Worm (Caenorhabditis elegans) whole organism, L1 larva: Measurements from ENCODE around the gene srsx-28.

Source experiments
- C04F5.9 ChIP-seq: sonication (generic microtip); optimal IDR thresholded peaks from 2 replicates; lab custom pipeline; 2016; ENCODE audit warnings: missing genetic modification characterization, missing compliant biosample characterization
- C16A3.4 ChIP-seq: fragments of 150-350 bp; optimal IDR thresholded peaks from 2 replicates; lab custom pipeline; 2014; ENCODE audit warnings: missing biosample characterization, missing genetic modification characterization
- C34B4.2 ChIP-seq: sonication (generic microtip); optimal IDR thresholded peaks from 2 replicates; lab custom pipeline; 2017; ENCODE audit warnings: mild to moderate bottlenecking, missing genetic modification characterization, missing compliant biosample characterization
- aha-1 ChIP-seq: fragments of 150-350 bp; optimal IDR thresholded peaks from 2 replicates; lab custom pipeline; 2014; ENCODE audit warnings: missing biosample characterization, missing genetic modification characterization
- alr-1 ChIP-seq: fragments of 200-800 bp; sonication (Bioruptor generic); optimal IDR thresholded peaks from 2 replicates; lab custom pipeline; 2018; ENCODE audit warnings: borderline replicate concordance, mild to moderate bottlenecking, missing genetic modification characterization, missing compliant biosample characterization
- ceh-88 ChIP-seq: fragments of 200-800 bp; sonication (Bioruptor generic); IDR thresholded peaks from 2 replicates; pipeline ENCODE4 v1.3.6; 2022; ENCODE audit warnings: missing genetic modification characterization, missing compliant biosample characterization
- ceh-90 ChIP-seq: sonication (generic microtip); optimal IDR thresholded peaks from 2 replicates; lab custom pipeline; 2016; ENCODE audit warnings: missing genetic modification characterization, missing compliant biosample characterization
- efl-1 ChIP-seq, 4 experiments: fragments of 150-350 bp; optimal IDR thresholded peaks in 3 of 4; peaks in 1 of 4; 1 replicate in 1 of 4; 2 replicates in 3 of 4; lab custom pipeline; 2014; ENCODE audit warnings: missing biosample characterization in 2 of 4, missing genetic modification characterization in 2 of 4, missing genetic modification reagents in 2 of 4
- efl-3 ChIP-seq: fragments of 200-800 bp; sonication (Bioruptor generic); optimal IDR thresholded peaks from 2 replicates; lab custom pipeline; 2018; ENCODE audit warnings: mild to moderate bottlenecking, missing genetic modification characterization, missing compliant biosample characterization
- egl-27 ChIP-seq, 2 experiments: fragments of 150-350 bp in 1 of 2; sonication (generic microtip); optimal IDR thresholded peaks; 3 replicates each; lab custom pipeline; 2017 to 2018; ENCODE audit warnings: missing biosample characterization in 2 of 2, missing genetic modification characterization in 2 of 2, missing genetic modification reagents in 2 of 2
- elt-2 ChIP-seq: sonication (generic microtip); optimal IDR thresholded peaks from 2 replicates; lab custom pipeline; 2016; ENCODE audit warnings: missing genetic modification characterization, mild to moderate bottlenecking, inconsistent platforms, missing compliant biosample characterization, missing genetic modification reagents
- elt-3 ChIP-seq, 6 experiments: fragments of 150-350 bp in 1 of 6; sonication (generic microtip); optimal IDR thresholded peaks; 2 replicates each; lab custom pipeline; 2017 to 2018; ENCODE audit warnings: missing biosample characterization in 6 of 6, missing genetic modification characterization in 6 of 6, inconsistent platforms in 1 of 6
- fkh-8 ChIP-seq: sonication (generic microtip); optimal IDR thresholded peaks from 2 replicates; lab custom pipeline; 2016; ENCODE audit warnings: mild to moderate bottlenecking, missing genetic modification characterization, missing compliant biosample characterization
- fos-1 ChIP-seq: fragments of 150-350 bp; optimal IDR thresholded peaks from 2 replicates; lab custom pipeline; 2014; ENCODE audit warnings: missing biosample characterization, missing genetic modification characterization
- hlh-4 ChIP-seq: sonication (generic microtip); optimal IDR thresholded peaks from 2 replicates; lab custom pipeline; 2016; ENCODE audit warnings: mild to moderate bottlenecking, missing genetic modification characterization, missing compliant biosample characterization
- hpl-2 ChIP-seq: fragments of 150-350 bp; optimal IDR thresholded peaks from 2 replicates; lab custom pipeline; 2014; ENCODE audit warnings: missing biosample characterization, missing genetic modification reagents, missing genetic modification characterization
- irx-1 ChIP-seq: sonication (generic microtip); optimal IDR thresholded peaks from 2 replicates; lab custom pipeline; 2016; ENCODE audit warnings: missing genetic modification characterization, missing compliant biosample characterization
- isw-1 ChIP-seq: fragments of 200-800 bp; sonication (Bioruptor generic); IDR thresholded peaks from 2 replicates; pipeline ENCODE4 v1.3.6; 2022; ENCODE audit warnings: missing genetic modification characterization, missing compliant biosample characterization
- lin-14 ChIP-seq: fragments of 200-800 bp; sonication (Bioruptor generic); optimal IDR thresholded peaks from 2 replicates; lab custom pipeline; 2018; ENCODE audit warnings: mild to moderate bottlenecking, missing genetic modification characterization, moderate library complexity, missing compliant biosample characterization
- lin-15B ChIP-seq: fragments of 150-350 bp; sonication (generic microtip); optimal IDR thresholded peaks from 3 replicates; lab custom pipeline; 2014; ENCODE audit warnings: missing biosample characterization, missing genetic modification characterization
- lin-35 ChIP-seq, 2 experiments: fragments of 150-350 bp; optimal IDR thresholded peaks; 2 replicates each; lab custom pipeline; 2014; ENCODE audit warnings: missing biosample characterization in 2 of 2, missing genetic modification characterization in 2 of 2, missing genetic modification reagents in 2 of 2
- lsy-2 ChIP-seq, 2 experiments: fragments of 150-350 bp; optimal IDR thresholded peaks; 2 replicates each; lab custom pipeline; 2014; ENCODE audit warnings: missing biosample characterization in 2 of 2, missing genetic modification characterization in 2 of 2
- mab-9 ChIP-seq: fragments of 200-800 bp; sonication (Bioruptor generic); IDR thresholded peaks from 2 replicates; pipeline ENCODE4 v1.3.6; 2022; ENCODE audit warnings: missing genetic modification reagents, missing genetic modification characterization, missing compliant biosample characterization
- mdl-1 ChIP-seq, 2 experiments: fragments of 150-350 bp; optimal IDR thresholded peaks; 2 replicates each; lab custom pipeline; 2014 to 2017; ENCODE audit warnings: missing biosample characterization in 2 of 2, missing genetic modification characterization in 2 of 2, inconsistent platforms in 1 of 2
- mef-2 ChIP-seq: fragments of 150-350 bp; optimal IDR thresholded peaks from 2 replicates; lab custom pipeline; 2014; ENCODE audit warnings: missing biosample characterization, missing genetic modification characterization
- mep-1 ChIP-seq: fragments of 150-350 bp; optimal IDR thresholded peaks from 2 replicates; lab custom pipeline; 2014; ENCODE audit warnings: missing biosample characterization, missing genetic modification characterization
- nhr-19 ChIP-seq: fragments of 200-800 bp; sonication (Bioruptor generic); conservative IDR thresholded peaks from 2 replicates; pipeline ENCODE4 v1.3.6; 2022; ENCODE audit warnings: missing genetic modification characterization, missing compliant biosample characterization
- nhr-20 ChIP-seq: sonication (generic microtip); optimal IDR thresholded peaks from 2 replicates; lab custom pipeline; 2016; ENCODE audit warnings: mild to moderate bottlenecking, missing genetic modification characterization, missing compliant biosample characterization
- nhr-237 ChIP-seq: fragments of 150-350 bp; optimal IDR thresholded peaks from 2 replicates; lab custom pipeline; 2014; ENCODE audit warnings: missing biosample characterization, missing genetic modification characterization
- nhr-47 ChIP-seq: sonication (generic microtip); optimal IDR thresholded peaks from 2 replicates; lab custom pipeline; 2016; ENCODE audit warnings: mild to moderate bottlenecking, missing genetic modification characterization, moderate library complexity, missing compliant biosample characterization
- nhr-71 ChIP-seq: sonication (generic microtip); optimal IDR thresholded peaks from 2 replicates; lab custom pipeline; 2016; ENCODE audit warnings: mild to moderate bottlenecking, missing genetic modification characterization, moderate library complexity, missing compliant biosample characterization
- pag-3 ChIP-seq: sonication (generic microtip); optimal IDR thresholded peaks from 2 replicates; lab custom pipeline; 2017; ENCODE audit warnings: missing genetic modification characterization, mild to moderate bottlenecking, missing compliant biosample characterization, antibody characterized with exemption, borderline replicate concordance; ENCODE audit not compliant: insufficient read depth
- pqm-1 ChIP-seq: sonication (generic microtip); optimal IDR thresholded peaks from 3 replicates; lab custom pipeline; 2017; ENCODE audit warnings: missing biosample characterization, missing genetic modification characterization
- rnt-1 ChIP-seq: sonication (generic microtip); optimal IDR thresholded peaks from 2 replicates; lab custom pipeline; 2016; ENCODE audit warnings: mild to moderate bottlenecking, missing genetic modification characterization, moderate library complexity, missing compliant biosample characterization
- snu-23 ChIP-seq: sonication (generic microtip); optimal IDR thresholded peaks from 2 replicates; lab custom pipeline; 2016; ENCODE audit warnings: missing genetic modification characterization, missing compliant biosample characterization
- sptf-1 ChIP-seq: fragments of 150-350 bp; optimal IDR thresholded peaks from 2 replicates; lab custom pipeline; 2014; ENCODE audit warnings: missing biosample characterization, missing genetic modification characterization
- swsn-7 ChIP-seq: sonication (generic microtip); optimal IDR thresholded peaks from 2 replicates; lab custom pipeline; 2016; ENCODE audit warnings: missing genetic modification characterization, missing compliant biosample characterization
- tbx-2 ChIP-seq: sonication (generic microtip); optimal IDR thresholded peaks from 2 replicates; lab custom pipeline; 2016; ENCODE audit warnings: missing genetic modification characterization, missing compliant biosample characterization
- unc-130 ChIP-seq: fragments of 150-350 bp; optimal IDR thresholded peaks from 2 replicates; lab custom pipeline; 2017; ENCODE audit warnings: missing biosample characterization, missing genetic modification characterization, inconsistent platforms
- unc-30 ChIP-seq: sonication (generic microtip); optimal IDR thresholded peaks from 2 replicates; lab custom pipeline; 2017; ENCODE audit warnings: missing biosample characterization, missing genetic modification characterization
- xbp-1 ChIP-seq: sonication (generic microtip); optimal IDR thresholded peaks from 2 replicates; lab custom pipeline; 2016; ENCODE audit warnings: missing genetic modification characterization, missing compliant biosample characterization
- ztf-4 ChIP-seq: fragments of 150-350 bp; optimal IDR thresholded peaks from 2 replicates; lab custom pipeline; 2014; ENCODE audit warnings: missing biosample characterization, missing genetic modification characterization

The srsx-28 gene

ce11 chrV:10134077-10134693, 18.2 kb upstream of the srsx-28 start, which contains the start of the genes C08B6.18, wdr-20 and C08B6.8 (continued):
- TF ChIP-seq nhr-20 (tag; lab: Kevin White, UChicago) (peak; percentile 4), hpl-2 (GFP tag; lab: Kevin White, UChicago) (no peak), C04F5.9 (tag; lab: Kevin White, UChicago) (no peak), nhr-71 (tag; lab: Kevin White, UChicago) (peak; percentile 3)

ce11 chrV:10145653-10146052, 6.7 kb upstream of the srsx-28 start, which contains the start of gene C51E3.9:
C51E3.9 (plus strand) TSS chrV:10145953.
- TF ChIP-seq nhr-71 (tag; lab: Kevin White, UChicago) (peak; percentile 31), lin-15B (tag; lab: Kevin White, UChicago) (no peak), nhr-237 (tag; lab: Kevin White, UChicago) (no peak), C04F5.9 (tag; lab: Kevin White, UChicago) (no peak), mdl-1 (tag; optimal IDR thresholded peaks at IDR 0.05; lab: Kevin White, UChicago) (no peak), lin-14 (GFP tag; lab: Kevin White, UChicago) (peak; percentile 61), aha-1 (no peak), fkh-8 (no peak), xbp-1 (no peak), C34B4.2 (tag; lab: Kevin White, UChicago) (no peak), pag-3 (tag; lab: Kevin White, UChicago) (no peak), tbx-2 (no peak), isw-1 (GFP tag; lab: Robert Waterston, UW) (no peak), efl-3 (GFP tag; lab: Kevin White, UChicago) (no peak), mab-9 (no peak), pqm-1 (no peak), fos-1 (no peak), hlh-4 (tag; lab: Kevin White, UChicago) (no peak), alr-1 (tag; lab: Kevin White, UChicago) (no peak), elt-3 (tag; optimal IDR thresholded peaks at IDR 0.05; lab: Kevin White, UChicago) (no peak), lsy-2 (tag; optimal IDR thresholded peaks at IDR 0.05; lab: Kevin White, UChicago) (no peak), unc-30 (tag; lab: Kevin White, UChicago) (no peak), egl-27 (tag; optimal IDR thresholded peaks at IDR 0.05; lab: Kevin White, UChicago) (no peak), rnt-1 (tag; lab: Kevin White, UChicago) (peak; percentile 40), elt-2 (tag; lab: Kevin White, UChicago) (no peak), irx-1 (tag; lab: Kevin White, UChicago) (no peak)
- TF ChIP-seq, all 84 proteins: peak for 3

DNA sequence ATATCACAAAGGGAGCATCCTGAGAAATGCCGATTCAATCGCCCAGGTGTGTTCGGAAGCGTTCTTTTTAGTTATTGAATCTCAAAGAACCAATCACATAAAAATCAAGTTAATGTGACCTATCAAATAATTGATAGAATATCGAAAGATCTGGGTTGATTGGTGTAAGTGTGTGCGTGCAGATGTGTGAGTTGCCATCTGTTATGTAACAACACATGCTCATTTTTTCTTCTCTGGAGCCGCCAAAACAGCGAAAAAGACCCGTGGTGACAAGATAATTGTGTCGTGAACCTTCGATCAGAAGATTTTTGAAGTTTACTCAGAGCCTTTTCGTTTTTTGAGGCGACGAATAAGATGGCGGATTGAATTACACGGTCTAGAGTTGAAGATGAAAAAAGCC, 5.6 kb upstream of the srsx-28 start:
- peak; percentile 9 for TF ChIP-seq snu-23 (GFP tag; lab: Kevin White, UChicago)
- TF ChIP-seq unc-130 (tag; lab: Kevin White, UChicago): peak; percentile 38
- no peak for TF ChIP-seq ceh-90 (tag; lab: Kevin White, UChicago)
- no peak for TF ChIP-seq nhr-47 (tag; lab: Kevin White, UChicago)
- TF ChIP-seq ceh-88 (GFP tag; lab: Robert Waterston, UW): no peak
- TF ChIP-seq lsy-2 (tag; optimal IDR thresholded peaks at IDR 0.05; lab: Kevin White, UChicago): peak in 1 of 2 experiments; percentile 42
- peak; percentile 64 for TF ChIP-seq lin-14 (GFP tag; lab: Kevin White, UChicago)
- peak; percentile 15 for TF ChIP-seq ztf-4 (tag; lab: Kevin White, UChicago)
- no peak for TF ChIP-seq hlh-4 (tag; lab: Kevin White, UChicago)
- no peak for TF ChIP-seq pqm-1
- TF ChIP-seq C04F5.9 (tag; lab: Kevin White, UChicago): no peak
- TF ChIP-seq nhr-19: peak; percentile 31; the same call in 1 of the 2 replicates
- peak; percentile 14 for TF ChIP-seq nhr-20 (tag; lab: Kevin White, UChicago)
- TF ChIP-seq C16A3.4: no peak
- no peak for TF ChIP-seq mef-2 (tag; lab: Kevin White, UChicago)
- peak; percentile 8 for TF ChIP-seq swsn-7 (tag; lab: Kevin White, UChicago)
- TF ChIP-seq isw-1 (GFP tag; lab: Robert Waterston, UW): no peak
- TF ChIP-seq mep-1: no peak
- no peak for TF ChIP-seq efl-1 (optimal IDR thresholded peaks at IDR 0.05; lab: Kevin White, UChicago)
- no peak for TF ChIP-seq efl-1 (GFP tag; optimal IDR thresholded peaks at IDR 0.05 in 1 of 2; lab: Kevin White, UChicago)
- TF ChIP-seq nhr-71 (tag; lab: Kevin White, UChicago): peak; percentile 71
- TF ChIP-seq lin-35 (GFP tag; optimal IDR thresholded peaks at IDR 0.05; lab: Kevin White, UChicago): no peak
- no peak for TF ChIP-seq egl-27 (tag; optimal IDR thresholded peaks at IDR 0.05; lab: Kevin White, UChicago)
- no peak for TF ChIP-seq mdl-1 (tag; optimal IDR thresholded peaks at IDR 0.05; lab: Kevin White, UChicago)
- peak; percentile 49 for TF ChIP-seq rnt-1 (tag; lab: Kevin White, UChicago)
- TF ChIP-seq sptf-1 (tag; lab: Kevin White, UChicago): no peak
